Worm (Caenorhabditis elegans): ENCODE measurements around the gene vwa-8.

Gene vwa-8

ce11 chrX:12981393-12981792, 9.9 kb upstream of the vwa-8 start, which contains the start of gene scav-4:
Gene scav-4, plus strand, starts transcription at chrX:12981775.
- peak; percentile 13 for TF ChIP-seq sma-9 (GFP tag; optimal IDR thresholded peaks at IDR 0.05)
- no peak for TF ChIP-seq sma-9 (tag; optimal IDR thresholded peaks at IDR 0.05)
- peak; percentile 54 for TF ChIP-seq crh-2 (tag; optimal IDR thresholded peaks at IDR 0.05)
- no peak for TF ChIP-seq nhr-129 (tag; optimal IDR thresholded peaks at IDR 0.05)
- TF ChIP-seq nhr-21 (tag; optimal IDR thresholded peaks at IDR 0.05), result no peak
- TF ChIP-seq fos-1 (tag; optimal IDR thresholded peaks at IDR 0.05), result peak; percentile 42
- no peak for TF ChIP-seq mdl-1 (tag; optimal IDR thresholded peaks at IDR 0.05)
- TF ChIP-seq unc-62 (GFP tag; optimal IDR thresholded peaks at IDR 0.05), result no peak
- TF ChIP-seq alr-1 (tag; optimal IDR thresholded peaks at IDR 0.05), result no peak

DNA sequence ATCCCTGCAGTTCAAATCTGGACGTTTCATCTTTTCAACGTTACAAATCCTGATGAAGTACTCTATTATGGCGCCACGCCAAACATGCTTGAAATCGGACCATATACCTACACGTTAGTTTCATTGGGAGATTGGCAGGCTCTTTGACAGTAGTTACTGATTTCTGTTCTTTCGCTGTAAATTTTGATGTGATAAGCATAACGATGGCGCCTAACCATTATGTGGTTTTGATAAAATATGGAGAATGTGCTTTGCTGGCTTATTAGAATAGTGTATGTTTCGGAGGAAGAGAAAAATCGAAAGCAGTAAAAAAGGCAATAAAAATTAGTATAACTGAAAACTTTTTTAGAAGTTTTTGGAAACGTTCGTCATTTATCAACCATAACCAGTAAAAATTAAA, 8.5 kb upstream of the vwa-8 start:
- TF ChIP-seq lin-13 (GFP tag; optimal IDR thresholded peaks at IDR 0.05), result no peak
- peak; percentile 25 for TF ChIP-seq fos-1 (tag; optimal IDR thresholded peaks at IDR 0.05)

DNA sequence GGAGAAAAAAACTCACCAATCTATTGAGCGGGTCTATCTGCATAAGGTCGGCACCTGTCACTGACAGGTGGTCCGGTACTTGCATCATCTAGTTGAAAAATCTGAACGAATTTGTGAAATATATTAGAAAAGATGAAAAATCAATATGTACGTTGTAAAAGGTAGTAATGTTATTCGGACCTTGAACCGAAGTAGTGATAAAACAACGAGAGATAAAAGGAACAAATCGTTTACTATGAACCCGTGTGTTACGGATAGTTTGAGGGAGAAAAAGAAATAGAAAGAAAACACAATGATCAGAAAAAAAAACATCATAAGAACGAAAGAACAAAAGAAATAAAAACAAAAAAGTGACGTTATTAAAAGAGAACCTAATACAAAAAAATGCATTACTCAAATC, 4.2 kb upstream of the vwa-8 start, which contains the start of gene mff-1:
TSS of gene mff-1 (minus strand) at position 101 of the 400 bp plus-strand sequence.
- no peak for TF ChIP-seq unc-39 (tag; optimal IDR thresholded peaks at IDR 0.05)
- no peak for TF ChIP-seq ztf-11 (tag; optimal IDR thresholded peaks at IDR 0.05)
- no peak for TF ChIP-seq ceh-82 (tag; optimal IDR thresholded peaks at IDR 0.05)

- TF ChIP-seq nhr-129 (tag; optimal IDR thresholded peaks at IDR 0.05), result peak; percentile 40
- no peak for TF ChIP-seq elt-1 (tag; optimal IDR thresholded peaks at IDR 0.05)
- TF ChIP-seq lsy-2 (tag; optimal IDR thresholded peaks at IDR 0.05), result peak in 1 of 2 experiments; percentile 41
- peak; percentile 26 for TF ChIP-seq C34F6.9 (tag; optimal IDR thresholded peaks at IDR 0.05)
- no peak for TF ChIP-seq aly-2 (tag; optimal IDR thresholded peaks at IDR 0.05)
- TF ChIP-seq nhr-25 (tag; optimal IDR thresholded peaks at IDR 0.05), result peak; percentile 42
- peak; percentile 23 for TF ChIP-seq crh-2 (tag; optimal IDR thresholded peaks at IDR 0.05)
Measured at ce11 chrX:12989205-12989604, 2.1 kb upstream of the vwa-8 start, which contains the start of gene F11C1.7. Gene F11C1.7, plus strand, starts transcription at chrX:12989344.

ce11 chrX:12996161-12996560, 4.9 kb downstream of the vwa-8 start:
- TF ChIP-seq nhr-25 (tag; optimal IDR thresholded peaks at IDR 0.05) (peak; percentile 25), sem-4 (tag; optimal IDR thresholded peaks at IDR 0.05) (no peak)

DNA sequence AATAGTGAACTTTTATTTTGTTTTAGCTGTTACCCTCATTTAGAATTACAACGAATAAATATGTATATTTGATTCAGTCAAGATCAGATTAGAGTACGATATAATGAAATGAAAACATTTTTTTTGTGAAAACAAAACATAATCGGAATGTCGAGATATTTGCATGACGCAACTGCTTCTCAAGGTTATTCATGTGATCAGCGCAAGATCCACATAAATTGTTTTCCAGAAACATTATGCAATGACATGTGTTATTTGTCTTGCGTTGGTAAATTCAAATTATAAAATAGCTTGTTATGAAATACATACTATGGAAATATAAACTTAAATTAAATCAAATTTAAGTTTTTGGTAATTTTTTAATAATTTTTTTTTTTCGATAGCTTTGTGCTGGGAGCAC, 8.3 kb downstream of the vwa-8 start:
- TF ChIP-seq mab-5 (tag; optimal IDR thresholded peaks at IDR 0.05) (no peak), blmp-1 (tag; optimal IDR thresholded peaks at IDR 0.05; ENCODE audit: insufficient read depth) (no peak), nhr-25 (tag; optimal IDR thresholded peaks at IDR 0.05) (peak; percentile 78), lin-13 (GFP tag; optimal IDR thresholded peaks at IDR 0.05) (no peak), mdl-1 (tag; optimal IDR thresholded peaks at IDR 0.05) (no peak)

DNA sequence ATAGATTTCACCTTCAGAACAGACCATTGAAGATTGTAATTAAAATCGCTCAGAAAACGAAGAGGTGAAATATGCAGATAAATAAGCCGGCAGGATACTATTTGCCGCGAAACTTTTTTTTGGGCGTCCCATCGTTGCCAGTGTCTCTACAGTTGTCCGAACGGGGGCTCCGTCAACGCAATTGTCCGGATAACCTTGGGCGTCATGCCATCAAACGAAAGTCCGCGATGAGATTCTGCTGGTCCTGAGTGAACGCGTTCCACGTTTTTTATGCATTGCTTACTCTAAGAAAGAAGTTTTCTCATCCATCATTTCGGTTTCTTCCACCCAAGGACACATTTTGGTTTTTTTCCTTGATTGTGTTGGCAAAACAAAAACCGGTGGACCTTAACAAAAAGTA, 9.6 kb downstream of the vwa-8 start:
- TF ChIP-seq mbf-1 (tag; optimal IDR thresholded peaks at IDR 0.05) (no peak), peb-1 (tag; optimal IDR thresholded peaks at IDR 0.05) (no peak), nhr-6 (tag; optimal IDR thresholded peaks at IDR 0.05) (no peak), nhr-25 (tag; optimal IDR thresholded peaks at IDR 0.05) (no peak), blmp-1 (tag; optimal IDR thresholded peaks at IDR 0.05; ENCODE audit: insufficient read depth) (no peak), elt-3 (tag; optimal IDR thresholded peaks at IDR 0.05) (no peak), elt-1 (tag; optimal IDR thresholded peaks at IDR 0.05) (no peak), unc-39 (tag; optimal IDR thresholded peaks at IDR 0.05) (no peak), lin-13 (GFP tag; optimal IDR thresholded peaks at IDR 0.05) (no peak), ceh-16 (tag; optimal IDR thresholded peaks at IDR 0.05) (no peak), nhr-12 (tag; optimal IDR thresholded peaks at IDR 0.05) (no peak), egl-27 (tag; optimal IDR thresholded peaks at IDR 0.05) (no peak), F13H6.1 (tag; optimal IDR thresholded peaks at IDR 0.05) (no peak), nhr-77 (tag; optimal IDR thresholded peaks at IDR 0.05) (no peak)

Data from whole organism, L2 larva.